Worm (Caenorhabditis elegans): Measurements from ENCODE around the gene irld-66.

irld-66 gene

DNA sequence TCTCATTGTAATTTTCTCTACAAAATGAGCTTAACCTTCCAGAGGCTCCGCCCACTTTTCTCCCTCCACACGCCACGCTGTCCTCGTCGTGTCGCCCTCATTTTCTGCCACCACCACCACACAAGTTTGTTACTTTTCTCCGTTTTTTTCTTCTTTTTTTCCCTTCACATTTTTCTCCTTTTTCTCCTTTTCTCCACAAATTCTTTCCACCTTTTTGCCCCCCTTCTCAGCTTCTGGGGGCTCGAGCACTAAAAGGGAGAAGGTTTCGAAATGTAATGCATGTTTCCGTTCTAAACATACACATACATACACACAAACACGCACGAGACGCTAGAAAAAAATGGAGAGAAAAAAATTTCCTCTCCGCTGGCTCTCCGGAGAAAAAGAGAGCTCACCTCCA, 36.0 kb upstream of the irld-66 start, which contains the start of gene nhr-88:
TSS of gene nhr-88 (plus strand) at position 43 of the 400 bp plus-strand sequence.
- no peak for TF ChIP-seq ztf-25 (GFP tag; IDR thresholded peaks at IDR 0.05)
- no peak for TF ChIP-seq madf-6 (GFP tag; IDR thresholded peaks at IDR 0.05)
- TF ChIP-seq lir-1 (GFP tag; conservative IDR thresholded peaks at IDR 0.05) = no peak
- TF ChIP-seq F57A8.1 (GFP tag; optimal IDR thresholded peaks at IDR 0.05) = no peak
- peak; percentile 31; the same call in 1 of the 2 replicates for TF ChIP-seq B0336.3 (GFP tag; IDR thresholded peaks at IDR 0.05)
- no peak for TF ChIP-seq ceh-58 (GFP tag; IDR thresholded peaks at IDR 0.05)
- no peak for TF ChIP-seq fkh-3 (tag; optimal IDR thresholded peaks at IDR 0.05)
- 0 out of 2 replicates have a peak, but pooled peaks have one; percentile 15 for TF ChIP-seq madf-8 (GFP tag; conservative IDR thresholded peaks at IDR 0.05)
- peak; percentile 18 for TF ChIP-seq chd-7 (tag; optimal IDR thresholded peaks at IDR 0.05)
- TF ChIP-seq F10E7.11 (tag; optimal IDR thresholded peaks at IDR 0.05) = no peak
- TF ChIP-seq nfyb-1 (GFP tag; IDR thresholded peaks at IDR 0.05) = peak; percentile 56; the same call in 1 of the 2 replicates
- TF ChIP-seq snpc-4 (GFP tag; optimal IDR thresholded peaks at IDR 0.05) = no peak
- TF ChIP-seq snpc-4 (tag; optimal IDR thresholded peaks at IDR 0.05) = no peak
- TF ChIP-seq K12H6.12 (tag; optimal IDR thresholded peaks at IDR 0.05) = peak; percentile 20
- no peak for TF ChIP-seq akir-1 (GFP tag; optimal IDR thresholded peaks at IDR 0.05)
- no peak for TF ChIP-seq nhr-179 (tag; optimal IDR thresholded peaks at IDR 0.05)
- TF ChIP-seq bed-1 (GFP tag; IDR thresholded peaks at IDR 0.05) = no peak
- no peak for TF ChIP-seq rpc-1 (optimal IDR thresholded peaks at IDR 0.05)
- TF ChIP-seq rpc-1 (tag; optimal IDR thresholded peaks at IDR 0.05) = no peak
- no peak for TF ChIP-seq lsl-1 (GFP tag; optimal IDR thresholded peaks at IDR 0.05)
- no peak for TF ChIP-seq ztf-26 (tag; optimal IDR thresholded peaks at IDR 0.05)
- no peak for TF ChIP-seq snpc-1.1 (tag; optimal IDR thresholded peaks at IDR 0.05; ENCODE audit: insufficient read depth)
- 0 out of 2 replicates have a peak, but pooled peaks have one; percentile 21 for TF ChIP-seq hmg-1.2 (GFP tag; IDR thresholded peaks at IDR 0.05)
- TF ChIP-seq F23B12.7 (tag; optimal IDR thresholded peaks at IDR 0.05; ENCODE audit: insufficient read depth) = no peak
- TF ChIP-seq B0035.1 (tag; optimal IDR thresholded peaks at IDR 0.05) = no peak
- no peak for TF ChIP-seq aptf-3 (GFP tag; IDR thresholded peaks at IDR 0.05)
- no peak for TF ChIP-seq F33H1.4 (GFP tag; IDR thresholded peaks at IDR 0.05)
- TF ChIP-seq atf-7 (tag; optimal IDR thresholded peaks at IDR 0.05) = peak; percentile 16
- no peak for TF ChIP-seq ztf-3 (GFP tag; optimal IDR thresholded peaks at IDR 0.05)
- TF ChIP-seq attf-3 (GFP tag; conservative IDR thresholded peaks at IDR 0.05) = no peak
- no peak for TF ChIP-seq let-526 (GFP tag; IDR thresholded peaks at IDR 0.05)
- peak; percentile 6 for TF ChIP-seq attf-5 (GFP tag; optimal IDR thresholded peaks at IDR 0.05)
- peak; percentile 76 for TF ChIP-seq zfh-2 (GFP tag; conservative IDR thresholded peaks at IDR 0.05)
- TF ChIP-seq mcd-1 (GFP tag; IDR thresholded peaks at IDR 0.05) = peak; percentile 42
- TF ChIP-seq F52B5.7 (tag; optimal IDR thresholded peaks at IDR 0.05) = no peak
- no peak for TF ChIP-seq zim-3 (tag; optimal IDR thresholded peaks at IDR 0.05)
- no peak for TF ChIP-seq mxl-1 (tag; optimal IDR thresholded peaks at IDR 0.05)
- no peak for TF ChIP-seq cebp-1 (GFP tag; IDR thresholded peaks at IDR 0.05)
- peak; percentile 69 for TF ChIP-seq cebp-1 (tag; optimal IDR thresholded peaks at IDR 0.05)
- TF ChIP-seq F55B11.4 (tag; optimal IDR thresholded peaks at IDR 0.05; ENCODE audit: borderline replicate concordance, insufficient read depth) = no peak
- no peak for TF ChIP-seq lsy-27 (tag; optimal IDR thresholded peaks at IDR 0.05; ENCODE audit: borderline replicate concordance, insufficient read depth)

All from whole organism, young adult.